Fruit fly (Drosophila melanogaster) whole organism, embryonic: ENCODE measurements around the gene CG10959.

ENCODE experiments used
- Ada2b ChIP-seq: fragments of 200-800 bp; sonication (Bioruptor generic); IDR thresholded peaks from 2 replicates; pipeline ENCODE4 v1.3.6; 2022; ENCODE audit warnings: missing biosample characterization, missing genetic modification characterization
- BEAF-32 ChIP-seq: fragments of 200-800 bp; sonication (Bioruptor generic); optimal IDR thresholded peaks from 3 replicates; lab custom pipeline; 2017; ENCODE audit warnings: missing biosample characterization, missing genetic modification characterization, mild to moderate bottlenecking, moderate library complexity, missing genetic modification reagents
- C15 ChIP-seq: fragments of 200-800 bp; sonication (Bioruptor generic); IDR thresholded peaks from 3 replicates; pipeline ENCODE4 v1.3.6; 2022; ENCODE audit warnings: missing biosample characterization, missing genetic modification characterization
- CG1024 ChIP-seq: fragments of 200-800 bp; sonication (Bioruptor generic); IDR thresholded peaks from 2 replicates; pipeline ENCODE4 v1.3.6; 2022; ENCODE audit warnings: missing biosample characterization, missing genetic modification characterization
- CG10462 ChIP-seq: fragments of 200-800 bp; sonication (Bioruptor generic); optimal IDR thresholded peaks from 2 replicates; lab custom pipeline; 2016; ENCODE audit warnings: missing biosample characterization, missing genetic modification characterization
- CG10565 ChIP-seq: fragments of 200-800 bp; sonication (Bioruptor generic); optimal IDR thresholded peaks from 3 replicates; lab custom pipeline; 2016; ENCODE audit warnings: missing biosample characterization, mild to moderate bottlenecking, missing genetic modification characterization
- CG12299 ChIP-seq: fragments of 200-800 bp; sonication (Bioruptor generic); optimal IDR thresholded peaks from 2 replicates; lab custom pipeline; 2018; ENCODE audit warnings: missing biosample characterization, mild to moderate bottlenecking, missing genetic modification characterization
- CG13894 ChIP-seq: fragments of 200-800 bp; sonication (Bioruptor generic); optimal IDR thresholded peaks from 3 replicates; lab custom pipeline; 2018; ENCODE audit warnings: missing biosample characterization, mild to moderate bottlenecking, missing genetic modification characterization, moderate library complexity
- CG15514 ChIP-seq: fragments of 200-800 bp; sonication (Bioruptor generic); optimal IDR thresholded peaks from 3 replicates; lab custom pipeline; 2017; ENCODE audit warnings: missing biosample characterization, missing genetic modification characterization, mild to moderate bottlenecking, moderate library complexity, missing genetic modification reagents
- CG15696 ChIP-seq: fragments of 200-800 bp; sonication (Bioruptor generic); optimal IDR thresholded peaks from 2 replicates; lab custom pipeline; 2019; ENCODE audit warnings: missing biosample characterization, mild to moderate bottlenecking, missing genetic modification characterization, moderate library complexity
- CG18764 ChIP-seq: fragments of 200-800 bp; sonication (Bioruptor generic); optimal IDR thresholded peaks from 3 replicates; lab custom pipeline; 2016; ENCODE audit warnings: missing biosample characterization, missing genetic modification characterization
- CG2116 ChIP-seq: fragments of 200-800 bp; sonication (Bioruptor generic); optimal IDR thresholded peaks from 3 replicates; lab custom pipeline; 2018; ENCODE audit warnings: missing biosample characterization, mild to moderate bottlenecking, missing genetic modification characterization
- CG31365 ChIP-seq: fragments of 200-800 bp; sonication (Bioruptor generic); optimal IDR thresholded peaks from 2 replicates; lab custom pipeline; 2018; ENCODE audit warnings: missing biosample characterization, mild to moderate bottlenecking, missing genetic modification characterization
- CG3847 ChIP-seq: fragments of 200-800 bp; sonication (Bioruptor generic); IDR thresholded peaks from 2 replicates; pipeline ENCODE4 v1.3.6; 2022; ENCODE audit warnings: missing biosample characterization, missing genetic modification characterization
- CG4617 ChIP-seq: fragments of 200-800 bp; sonication (Bioruptor generic); optimal IDR thresholded peaks from 3 replicates; lab custom pipeline; 2016; ENCODE audit warnings: missing biosample characterization, missing genetic modification characterization, borderline replicate concordance
- CG6813 ChIP-seq: fragments of 200-800 bp; sonication (Bioruptor generic); optimal IDR thresholded peaks from 2 replicates; lab custom pipeline; 2017; ENCODE audit warnings: missing biosample characterization, missing genetic modification characterization, mild to moderate bottlenecking, moderate library complexity, missing genetic modification reagents
- CG7372 ChIP-seq: fragments of 200-800 bp; sonication (Bioruptor generic); IDR thresholded peaks from 2 replicates; pipeline ENCODE4 v1.3.6; 2022; ENCODE audit warnings: missing biosample characterization, missing genetic modification characterization
- CG7745 ChIP-seq: fragments of 200-800 bp; sonication (Bioruptor generic); optimal IDR thresholded peaks from 2 replicates; lab custom pipeline; 2018; ENCODE audit warnings: missing biosample characterization, mild to moderate bottlenecking, missing genetic modification characterization, moderate library complexity
- CG7928 ChIP-seq: fragments of 200-800 bp; sonication (Bioruptor generic); optimal IDR thresholded peaks from 2 replicates; lab custom pipeline; 2017; ENCODE audit warnings: missing biosample characterization, mild to moderate bottlenecking, missing genetic modification characterization
- CG8290 ChIP-seq, 3 experiments: fragments of 200-800 bp; sonication (Bioruptor generic); optimal IDR thresholded peaks; 2 replicates each; lab custom pipeline; 2016 to 2019; ENCODE audit warnings: missing biosample characterization in 3 of 3, missing genetic modification characterization in 3 of 3, mild to moderate bottlenecking in 2 of 3, moderate library complexity in 1 of 3
- CG9437 ChIP-seq: fragments of 200-800 bp; sonication (Bioruptor generic); optimal IDR thresholded peaks from 2 replicates; lab custom pipeline; 2018; ENCODE audit warnings: missing biosample characterization, mild to moderate bottlenecking, missing genetic modification characterization
- CG9609 ChIP-seq: fragments of 200-800 bp; sonication (Bioruptor generic); optimal IDR thresholded peaks from 3 replicates; lab custom pipeline; 2016; ENCODE audit warnings: missing biosample characterization, missing genetic modification characterization
- CTCF ChIP-seq: fragments of 200-800 bp; sonication (Bioruptor generic); optimal IDR thresholded peaks from 2 replicates; lab custom pipeline; 2017; ENCODE audit warnings: missing biosample characterization, mild to moderate bottlenecking, missing genetic modification characterization, moderate library complexity
- CoRest ChIP-seq: fragments of 200-800 bp; sonication (Bioruptor generic); optimal IDR thresholded peaks from 3 replicates; lab custom pipeline; 2018; ENCODE audit warnings: missing biosample characterization, mild to moderate bottlenecking, missing genetic modification characterization, moderate library complexity
- Dp ChIP-seq: fragments of 200-800 bp; sonication (Bioruptor generic); optimal IDR thresholded peaks from 2 replicates; lab custom pipeline; 2018; ENCODE audit warnings: missing biosample characterization, mild to moderate bottlenecking, missing genetic modification characterization, moderate library complexity
- H2.0 ChIP-seq: fragments of 200-800 bp; sonication (Bioruptor generic); IDR thresholded peaks from 2 replicates; pipeline ENCODE4 v1.3.6; 2022; ENCODE audit warnings: missing biosample characterization, missing genetic modification characterization
- HHEX ChIP-seq: fragments of 200-800 bp; sonication (Bioruptor generic); optimal IDR thresholded peaks from 3 replicates; lab custom pipeline; 2017; ENCODE audit warnings: missing biosample characterization, mild to moderate bottlenecking, missing genetic modification characterization, missing genetic modification reagents
- HLH4C ChIP-seq: fragments of 200-800 bp; sonication (Bioruptor generic); IDR thresholded peaks from 3 replicates; pipeline ENCODE4 v1.3.6; 2022; ENCODE audit warnings: missing biosample characterization, missing genetic modification characterization; ENCODE audit not compliant: partially characterized antibody
- Hand ChIP-seq: fragments of 200-800 bp; sonication (Bioruptor generic); optimal IDR thresholded peaks from 2 replicates; lab custom pipeline; 2017; ENCODE audit warnings: mild to moderate bottlenecking, missing biosample characterization, missing genetic modification reagents, missing genetic modification characterization
- Hmr ChIP-seq: fragments of 200-800 bp; sonication (Bioruptor generic); optimal IDR thresholded peaks from 3 replicates; lab custom pipeline; 2017; ENCODE audit warnings: mild to moderate bottlenecking, missing biosample characterization, missing genetic modification reagents, missing genetic modification characterization
- Myb ChIP-seq: fragments of 200-800 bp; sonication (Bioruptor generic); optimal IDR thresholded peaks from 2 replicates; lab custom pipeline; 2016; ENCODE audit warnings: missing biosample characterization, missing genetic modification characterization
- Neu2 ChIP-seq: fragments of 200-800 bp; sonication (Bioruptor generic); optimal IDR thresholded peaks from 3 replicates; lab custom pipeline; 2016; ENCODE audit warnings: missing biosample characterization, missing genetic modification characterization, borderline replicate concordance
- Optix ChIP-seq: fragments of 200-800 bp; sonication (Bioruptor generic); IDR thresholded peaks from 3 replicates; pipeline ENCODE4 v1.3.6; 2022; ENCODE audit warnings: missing biosample characterization, missing genetic modification characterization
- Ptx1 ChIP-seq: fragments of 200-800 bp; sonication (Bioruptor generic); IDR thresholded peaks from 2 replicates; pipeline ENCODE4 v1.3.6; 2022; ENCODE audit warnings: missing biosample characterization, missing genetic modification characterization
- YL-1 ChIP-seq: fragments of 200-800 bp; sonication (Bioruptor generic); optimal IDR thresholded peaks from 3 replicates; lab custom pipeline; 2017; ENCODE audit warnings: missing biosample characterization, mild to moderate bottlenecking, missing genetic modification characterization
- amos ChIP-seq: fragments of 200-800 bp; sonication (Bioruptor generic); IDR thresholded peaks from 2 replicates; pipeline ENCODE4 v1.3.6; 2022; ENCODE audit warnings: missing biosample characterization, missing genetic modification characterization; ENCODE audit not compliant: partially characterized antibody
- ato ChIP-seq: fragments of 200-800 bp; sonication (Bioruptor generic); IDR thresholded peaks from 2 replicates; pipeline ENCODE4 v1.3.6; 2022; ENCODE audit warnings: missing biosample characterization, missing genetic modification characterization; ENCODE audit not compliant: partially characterized antibody
- bigmax ChIP-seq: fragments of 200-800 bp; sonication (Bioruptor generic); optimal IDR thresholded peaks from 2 replicates; lab custom pipeline; 2018; ENCODE audit warnings: missing biosample characterization, mild to moderate bottlenecking, missing genetic modification characterization
- btn ChIP-seq: fragments of 200-800 bp; sonication (Bioruptor generic); optimal IDR thresholded peaks from 2 replicates; lab custom pipeline; 2016; ENCODE audit warnings: missing biosample characterization, missing genetic modification characterization
- gro ChIP-seq: fragments of 200-800 bp; sonication (Bioruptor generic); optimal IDR thresholded peaks from 2 replicates; lab custom pipeline; 2016; ENCODE audit warnings: missing biosample characterization, missing genetic modification characterization
- gt ChIP-seq: fragments of 200-800 bp; sonication (Bioruptor generic); IDR thresholded peaks from 2 replicates; pipeline ENCODE4 v1.3.6; 2022; ENCODE audit warnings: missing biosample characterization, missing genetic modification characterization
- hb ChIP-seq: fragments of 200-800 bp; sonication (Bioruptor generic); IDR thresholded peaks from 3 replicates; pipeline ENCODE4 v1.3.6; 2022; ENCODE audit warnings: missing biosample characterization, missing genetic modification characterization; ENCODE audit not compliant: partially characterized antibody
- hkb ChIP-seq, 2 experiments: fragments of 200-800 bp in 1 of 2; fragments of >200 bp in 1 of 2; sonication (Bioruptor generic) in 1 of 2; IDR thresholded peaks in 1 of 2; optimal IDR thresholded peaks in 1 of 2; 2 replicates each; pipeline versions ENCODE4 v1.3.6 to Lab custom; 2017 to 2022; ENCODE audit warnings: missing biosample characterization in 1 of 2, missing genetic modification characterization in 1 of 2
- phol ChIP-seq: fragments of 200-800 bp; sonication (Bioruptor generic); optimal IDR thresholded peaks from 3 replicates; lab custom pipeline; 2018; ENCODE audit warnings: missing biosample characterization, mild to moderate bottlenecking, missing genetic modification characterization, moderate library complexity
- pita ChIP-seq: fragments of 200-800 bp; sonication (Bioruptor generic); optimal IDR thresholded peaks from 2 replicates; lab custom pipeline; 2017; ENCODE audit warnings: missing biosample characterization, mild to moderate bottlenecking, missing genetic modification characterization
- pzg ChIP-seq: fragments of 200-800 bp; sonication (Bioruptor generic); optimal IDR thresholded peaks from 3 replicates; lab custom pipeline; 2018; ENCODE audit warnings: missing biosample characterization, mild to moderate bottlenecking, missing genetic modification characterization, moderate library complexity
- sens ChIP-seq: fragments of 200-800 bp; sonication (Bioruptor generic); peaks from one replicate; lab custom pipeline; 2016; ENCODE audit warnings: missing biosample characterization, missing genetic modification characterization
- sens-2 ChIP-seq: fragments of 200-800 bp; sonication (Bioruptor generic); IDR thresholded peaks from 2 replicates; pipeline ENCODE4 v1.3.6; 2022; ENCODE audit warnings: missing biosample characterization, missing genetic modification characterization
- tgo ChIP-seq: fragments of 200-800 bp; sonication (Bioruptor generic); IDR thresholded peaks from 3 replicates; pipeline ENCODE4 v1.3.6; 2022; ENCODE audit warnings: missing biosample characterization, missing genetic modification characterization
- zf30C ChIP-seq: fragments of 200-800 bp; sonication (Bioruptor generic); optimal IDR thresholded peaks from 3 replicates; lab custom pipeline; 2018; ENCODE audit warnings: missing biosample characterization, mild to moderate bottlenecking, missing genetic modification characterization

CG10959 gene

DNA sequence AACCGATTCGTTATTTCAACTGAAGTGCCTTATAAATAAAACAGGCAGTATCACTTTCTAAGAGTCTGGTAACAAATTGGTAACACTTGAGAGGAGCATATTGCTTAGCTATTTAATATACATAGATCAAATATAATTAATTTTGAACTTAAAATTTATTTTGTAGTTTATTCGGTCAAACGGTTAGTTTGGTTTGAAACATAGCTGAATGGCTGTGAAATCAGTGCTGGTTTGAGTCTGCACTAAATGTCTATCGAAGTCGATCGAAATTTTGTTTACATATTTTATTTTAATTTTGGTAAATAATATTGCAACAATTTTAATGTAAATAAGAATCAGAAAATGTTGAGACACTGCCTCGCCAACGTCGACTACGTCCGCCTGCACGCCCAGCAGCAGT lies at the start of gene CG10959:
CG10959 (plus strand) TSS at position 228 of the 400 bp plus-strand sequence.
- TF ChIP-seq Ada2b (GFP tag; lab: Robert Waterston, UW) (no peak), CG9437 (GFP tag; lab: Kevin White, UChicago) (no peak), CG9609 (GFP tag; lab: Kevin White, UChicago) (no peak), Optix (GFP tag; lab: Robert Waterston, UW) (no peak), sens (GFP tag; lab: Kevin White, UChicago) (peak; percentile 86), CG10462 (GFP tag; lab: Kevin White, UChicago) (no peak), C15 (GFP tag; lab: Robert Waterston, UW) (no peak), zf30C (GFP tag; lab: Kevin White, UChicago) (no peak), CG7745 (tag; lab: Kevin White, UChicago) (no peak), amos (GFP tag; lab: Robert Waterston, UW) (peak; percentile 32; the same call in 1 of the 2 replicates), hb (GFP tag; lab: Robert Waterston, UW) (no peak), gt (GFP tag; lab: Robert Waterston, UW) (no peak), H2.0 (no peak), tgo (GFP tag; lab: Robert Waterston, UW) (no peak), CG1024 (GFP tag; lab: Robert Waterston, UW) (no peak), CG15696 (no peak), bigmax (GFP tag; lab: Kevin White, UChicago) (no peak), Dp (peak; percentile 55), Hand (no peak), CG13894 (tag; lab: Kevin White, UChicago) (no peak), pita (GFP tag; lab: Kevin White, UChicago) (peak; percentile 51), sens-2 (GFP tag; lab: Robert Waterston, UW) (peak; percentile 51), phol (peak; percentile 3), CG15514 (GFP tag; lab: Kevin White, UChicago) (peak; percentile 67), CG4617 (GFP tag; lab: Kevin White, UChicago) (peak; percentile 37), Ptx1 (GFP tag; lab: Robert Waterston, UW) (no peak), CG18764 (no peak), BEAF-32 (peak; percentile 23), CG8290 (GFP tag; optimal IDR thresholded peaks at IDR 0.05; lab: Kevin White, UChicago) (no peak), CG8290 (tag; optimal IDR thresholded peaks at IDR 0.05; lab: Kevin White, UChicago) (no peak), CG7372 (GFP tag; lab: Robert Waterston, UW) (no peak), CTCF (GFP tag; lab: Kevin White, UChicago) (peak; percentile 22), HLH4C (GFP tag; lab: Robert Waterston, UW) (0 out of 3 replicates have a peak, but pooled peaks have one; percentile 34), Myb (GFP tag; lab: Kevin White, UChicago) (peak; percentile 3), CG10565 (GFP tag; lab: Kevin White, UChicago) (no peak), CG12299 (tag; lab: Kevin White, UChicago) (no peak), CG2116 (GFP tag; lab: Kevin White, UChicago) (peak; percentile 30), btn (no peak), HHEX (GFP tag; lab: Kevin White, UChicago) (no peak), CG7928 (GFP tag; lab: Kevin White, UChicago) (no peak), ato (GFP tag; lab: Robert Waterston, UW) (no peak), CoRest (tag; lab: Kevin White, UChicago) (no peak), YL-1 (GFP tag; lab: Kevin White, UChicago) (no peak), CG6813 (no peak), gro (GFP tag; lab: Kevin White, UChicago) (no peak), Neu2 (GFP tag; lab: Kevin White, UChicago) (no peak), CG31365 (no peak), pzg (peak; percentile 41), Hmr (GFP tag; lab: Kevin White, UChicago) (no peak), hkb (optimal IDR thresholded peaks at IDR 0.05; lab: Kevin White, UChicago) (no peak), hkb (GFP tag; IDR thresholded peaks at IDR 0.05; lab: Robert Waterston, UW) (no peak), CG3847 (GFP tag; lab: Robert Waterston, UW) (no peak)
